Fruit fly (Drosophila melanogaster): ENCODE data around the gene mrn.

mrn gene

DNA sequence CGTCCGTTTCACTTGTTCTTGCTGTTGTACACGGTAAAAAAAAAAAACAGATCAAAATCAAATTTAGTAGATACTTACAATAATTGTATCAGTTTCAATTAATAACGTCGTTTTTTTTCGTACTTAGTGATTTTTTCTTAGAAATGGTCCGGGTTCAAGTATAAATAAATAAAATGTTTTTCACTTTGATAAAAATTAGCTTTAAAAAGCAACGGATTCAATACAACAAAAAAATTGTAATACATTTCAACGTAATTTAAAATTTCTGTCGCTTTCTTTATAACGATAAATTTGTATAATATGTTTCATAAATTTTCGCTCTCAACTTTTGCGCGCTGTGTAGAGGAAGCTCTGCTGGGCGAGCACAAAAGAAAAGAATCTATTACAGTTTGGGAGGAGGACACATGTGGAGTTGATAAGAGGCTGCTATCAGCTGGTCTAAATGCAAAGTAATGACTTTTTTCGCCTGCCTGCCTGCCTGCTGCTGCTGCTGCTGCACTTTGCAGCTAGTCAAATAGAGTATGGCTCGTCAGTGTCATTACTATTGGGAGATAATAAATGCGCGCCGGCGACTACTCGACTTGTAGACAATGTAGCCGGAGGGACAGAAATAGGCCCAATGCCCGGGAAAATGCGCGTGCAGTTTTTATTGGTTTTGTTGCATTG, 42.3 kb downstream of the mrn start:
- TF ChIP-seq CG18476 (GFP tag; optimal IDR thresholded peaks at IDR 0.05) (peak; percentile 56), Neu2 (GFP tag; optimal IDR thresholded peaks at IDR 0.05; ENCODE audit: borderline replicate concordance) (no peak), fd102C (GFP tag; optimal IDR thresholded peaks at IDR 0.05) (no peak), CG10267 (tag; optimal IDR thresholded peaks at IDR 0.05) (peak; percentile 63), H15 (GFP tag; IDR thresholded peaks at IDR 0.05) (no peak), sisA (GFP tag; IDR thresholded peaks at IDR 0.05) (no peak; the same call in none of the 2 replicates), slp2 (GFP tag; optimal IDR thresholded peaks at IDR 0.05) (peak; percentile 32), dimm (GFP tag; IDR thresholded peaks at IDR 0.05) (no peak), CG43689 (GFP tag; IDR thresholded peaks at IDR 0.05) (no peak), CG4617 (GFP tag; optimal IDR thresholded peaks at IDR 0.05; ENCODE audit: borderline replicate concordance) (no peak), CG2875 (GFP tag; optimal IDR thresholded peaks at IDR 0.05) (peak; percentile 50), CG2889 (GFP tag; IDR thresholded peaks at IDR 0.05) (no peak), CG33557 (GFP tag; optimal IDR thresholded peaks at IDR 0.05) (peak; percentile 46), Dll (GFP tag; IDR thresholded peaks at IDR 0.05; ENCODE audit: partially characterized antibody) (no peak), Hr3 (GFP tag; optimal IDR thresholded peaks at IDR 0.05) (peak; percentile 66), BtbVII (GFP tag; optimal IDR thresholded peaks at IDR 0.05) (peak; percentile 7), CG8388 (GFP tag; optimal IDR thresholded peaks at IDR 0.05) (peak; percentile 77), CG16815 (GFP tag; optimal IDR thresholded peaks at IDR 0.05) (peak; percentile 52), CG18262 (tag; optimal IDR thresholded peaks at IDR 0.05) (peak; percentile 84), bcd (GFP tag; optimal IDR thresholded peaks at IDR 0.05) (peak; percentile 66), Oaz (GFP tag; IDR thresholded peaks at IDR 0.05) (no peak), CG31224 (GFP tag; IDR thresholded peaks at IDR 0.05) (no peak), CG7556 (GFP tag; optimal IDR thresholded peaks at IDR 0.05) (peak; percentile 82), CG8944 (GFP tag; optimal IDR thresholded peaks at IDR 0.05) (peak; percentile 11), org-1 (GFP tag; optimal IDR thresholded peaks at IDR 0.05) (peak; percentile 66), CG7987 (GFP tag; optimal IDR thresholded peaks at IDR 0.05) (no peak), peb (GFP tag; IDR thresholded peaks at IDR 0.05) (no peak), Sox102F (GFP tag; optimal IDR thresholded peaks at IDR 0.05) (peak; percentile 83), crc (GFP tag; optimal IDR thresholded peaks at IDR 0.05) (peak; percentile 8), Max (GFP tag; optimal IDR thresholded peaks at IDR 0.05) (peak; percentile 55), CG8478 (optimal IDR thresholded peaks at IDR 0.05) (no peak), CG15514 (GFP tag; optimal IDR thresholded peaks at IDR 0.05) (peak; percentile 14), CG31441 (GFP tag; IDR thresholded peaks at IDR 0.05) (peak; percentile 80), CoRest (tag; optimal IDR thresholded peaks at IDR 0.05) (peak; percentile 81), NC2β (GFP tag; optimal IDR thresholded peaks at IDR 0.05) (no peak), jigr1 (GFP tag; IDR thresholded peaks at IDR 0.05) (no peak), CG2712 (tag; optimal IDR thresholded peaks at IDR 0.05) (peak; percentile 80), klu (GFP tag; IDR thresholded peaks at IDR 0.05) (peak; percentile 44; the same call in 1 of the 2 replicates), CG9876 (GFP tag; optimal IDR thresholded peaks at IDR 0.05) (no peak), CG2120 (GFP tag; optimal IDR thresholded peaks at IDR 0.05) (peak; percentile 74), CG3726 (GFP tag; IDR thresholded peaks at IDR 0.05) (no peak), Xbp1 (GFP tag; optimal IDR thresholded peaks at IDR 0.05) (peak; percentile 63), dm (GFP tag; optimal IDR thresholded peaks at IDR 0.05) (peak; percentile 9), zf30C (GFP tag; optimal IDR thresholded peaks at IDR 0.05) (peak; percentile 44), Bgb (GFP tag; IDR thresholded peaks at IDR 0.05; ENCODE audit: partially characterized antibody) (no peak), CG2129 (GFP tag; IDR thresholded peaks at IDR 0.05; ENCODE audit: partially characterized antibody) (no peak), sd (tag; optimal IDR thresholded peaks at IDR 0.05) (peak; percentile 4), ewg (GFP tag; optimal IDR thresholded peaks at IDR 0.05) (peak; percentile 50), h (optimal IDR thresholded peaks at IDR 0.05) (no peak), CkIIα-i1 (GFP tag; IDR thresholded peaks at IDR 0.05) (no peak)

Data from whole organism, embryonic.